Fruit fly (Drosophila melanogaster): ENCODE measurements around the gene Unc-76.

The Unc-76 gene

dm6 chrX:2065073-2065472 lies 15.3 kb upstream of the Unc-76 start, which contains the start of gene CG4281 (continued):
- no peak for TF ChIP-seq CG7839 (tag; optimal IDR thresholded peaks at IDR 0.05)
- TF ChIP-seq CG13775 (GFP tag; optimal IDR thresholded peaks at IDR 0.05): no peak
- no peak for TF ChIP-seq CG14667 (GFP tag; IDR thresholded peaks at IDR 0.05)
- TF ChIP-seq Xrp1 (GFP tag; IDR thresholded peaks at IDR 0.05): no peak
- peak; percentile 82 for TF ChIP-seq ato (GFP tag; IDR thresholded peaks at IDR 0.05; ENCODE audit: partially characterized antibody)
- TF ChIP-seq H15 (GFP tag; IDR thresholded peaks at IDR 0.05): no peak
- peak; percentile 98 for TF ChIP-seq Dll (GFP tag; IDR thresholded peaks at IDR 0.05; ENCODE audit: partially characterized antibody)
- TF ChIP-seq Mrtf (GFP tag; IDR thresholded peaks at IDR 0.05): no peak
- no peak for TF ChIP-seq Hmr (GFP tag; optimal IDR thresholded peaks at IDR 0.05)
- no peak for TF ChIP-seq CHES-1-like (GFP tag; optimal IDR thresholded peaks at IDR 0.05)
- no peak for TF ChIP-seq Atf6 (GFP tag; IDR thresholded peaks at IDR 0.05)
- TF ChIP-seq Dip3 (GFP tag; optimal IDR thresholded peaks at IDR 0.05): no peak
- no peak for TF ChIP-seq CG13123 (GFP tag; optimal IDR thresholded peaks at IDR 0.05)
- TF ChIP-seq br (optimal IDR thresholded peaks at IDR 0.05): no peak
- no peak for TF ChIP-seq cwo (GFP tag; optimal IDR thresholded peaks at IDR 0.05)
- peak; percentile 82 for TF ChIP-seq Sry-δ (GFP tag; optimal IDR thresholded peaks at IDR 0.05)
- TF ChIP-seq PHDP (tag; optimal IDR thresholded peaks at IDR 0.05): peak; percentile 10
- no peak for TF ChIP-seq CG11504 (tag; optimal IDR thresholded peaks at IDR 0.05)
- peak; percentile 80 for TF ChIP-seq CG2116 (GFP tag; optimal IDR thresholded peaks at IDR 0.05)
- TF ChIP-seq CG10147 (GFP tag; optimal IDR thresholded peaks at IDR 0.05): no peak
- no peak for TF ChIP-seq h (optimal IDR thresholded peaks at IDR 0.05)
- no peak for TF ChIP-seq stc (GFP tag; IDR thresholded peaks at IDR 0.05)
- peak; percentile 82 for TF ChIP-seq Sry-β (GFP tag; optimal IDR thresholded peaks at IDR 0.05)
- no peak for TF ChIP-seq CG7786 (GFP tag; optimal IDR thresholded peaks at IDR 0.05)
- TF ChIP-seq CG4854 (GFP tag; optimal IDR thresholded peaks at IDR 0.05): no peak
- TF ChIP-seq nau (GFP tag; optimal IDR thresholded peaks at IDR 0.05): no peak
- peak; percentile 34 for TF ChIP-seq CoRest (tag; optimal IDR thresholded peaks at IDR 0.05)
- TF ChIP-seq sug (tag; optimal IDR thresholded peaks at IDR 0.05): no peak
- TF ChIP-seq schlank (tag; optimal IDR thresholded peaks at IDR 0.05): no peak
- no peak for TF ChIP-seq pfk (GFP tag; optimal IDR thresholded peaks at IDR 0.05)
- TF ChIP-seq org-1 (GFP tag; optimal IDR thresholded peaks at IDR 0.05): no peak
- no peak for TF ChIP-seq dimm (GFP tag; IDR thresholded peaks at IDR 0.05)
- no peak for TF ChIP-seq lbe (GFP tag; optimal IDR thresholded peaks at IDR 0.05)
- no peak for TF ChIP-seq Oli (tag; optimal IDR thresholded peaks at IDR 0.05)
- TF ChIP-seq CG14965 (GFP tag; optimal IDR thresholded peaks at IDR 0.05; ENCODE audit: borderline replicate concordance): no peak
- no peak for TF ChIP-seq seq (GFP tag; IDR thresholded peaks at IDR 0.05)
- TF ChIP-seq ac (GFP tag; optimal IDR thresholded peaks at IDR 0.05): no peak
- TF ChIP-seq cas (GFP tag; IDR thresholded peaks at IDR 0.05): no peak
- no peak for TF ChIP-seq CG14441 (GFP tag; IDR thresholded peaks at IDR 0.05)
- no peak for TF ChIP-seq CG8924 (tag; optimal IDR thresholded peaks at IDR 0.05)
- no peak for TF ChIP-seq CG4707 (GFP tag; optimal IDR thresholded peaks at IDR 0.05)
- TF ChIP-seq jigr1 (GFP tag; IDR thresholded peaks at IDR 0.05): no peak
- TF ChIP-seq CG17328 (GFP tag; IDR thresholded peaks at IDR 0.05): no peak
- TF ChIP-seq run (tag; optimal IDR thresholded peaks at IDR 0.05): no peak
- TF ChIP-seq CG17186 (GFP tag; optimal IDR thresholded peaks at IDR 0.05): peak; percentile 1
- TF ChIP-seq kni (GFP tag; optimal IDR thresholded peaks at IDR 0.05): no peak
- TF ChIP-seq sim (GFP tag; IDR thresholded peaks at IDR 0.05): no peak
- TF ChIP-seq E2f1 (GFP tag; IDR thresholded peaks at IDR 0.05): no peak
- no peak for TF ChIP-seq CG1024 (GFP tag; IDR thresholded peaks at IDR 0.05)
- no peak for TF ChIP-seq CG12104 (GFP tag; optimal IDR thresholded peaks at IDR 0.05)
- TF ChIP-seq C15 (GFP tag; IDR thresholded peaks at IDR 0.05): no peak
- no peak for TF ChIP-seq TFAM (GFP tag; optimal IDR thresholded peaks at IDR 0.05)
- no peak for TF ChIP-seq sens (GFP tag)
